Worm (Caenorhabditis elegans) whole organism, young adult: ENCODE measurements around the gene Y49F6B.19.

Source experiments
- C17E4.6 ChIP-seq: fragments of 200-800 bp; sonication (Bioruptor generic); IDR thresholded peaks from 2 replicates; pipeline ENCODE4 v1.3.6; 2022; ENCODE audit warnings: missing genetic modification reagents, missing genetic modification characterization, missing compliant biosample characterization
- F52B5.7 ChIP-seq: sonication (generic microtip); optimal IDR thresholded peaks from 2 replicates; lab custom pipeline; 2016; ENCODE audit warnings: mild to moderate bottlenecking, missing genetic modification characterization, missing compliant biosample characterization
- K11D2.4 ChIP-seq: fragments of 200-800 bp; sonication (Bioruptor generic); IDR thresholded peaks from 2 replicates; pipeline ENCODE4 v1.3.6; 2022; ENCODE audit warnings: missing genetic modification reagents, missing genetic modification characterization, missing compliant biosample characterization
- T26A5.8 ChIP-seq: sonication (generic microtip); optimal IDR thresholded peaks from 2 replicates; lab custom pipeline; 2016; ENCODE audit warnings: missing genetic modification characterization, missing compliant biosample characterization
- Y53G8AR.9 ChIP-seq: fragments of 200-800 bp; sonication (Bioruptor generic); conservative IDR thresholded peaks from 2 replicates; pipeline ENCODE4 v1.3.6; 2022; ENCODE audit warnings: missing genetic modification reagents, missing genetic modification characterization, missing compliant biosample characterization
- dpl-1 ChIP-seq: fragments of 150-350 bp; optimal IDR thresholded peaks from 2 replicates; lab custom pipeline; 2014; ENCODE audit warnings: missing biosample characterization, missing genetic modification reagents, missing genetic modification characterization
- let-526 ChIP-seq: fragments of 200-800 bp; sonication (Bioruptor generic); IDR thresholded peaks from 2 replicates; pipeline ENCODE4 v1.3.6; 2022; ENCODE audit warnings: missing genetic modification reagents, missing genetic modification characterization, missing compliant biosample characterization
- lin-35 ChIP-seq, 3 experiments: fragments of 150-350 bp in 2 of 3; sonication (generic microtip) in 1 of 3; optimal IDR thresholded peaks; 2 replicates each; lab custom pipeline; 2014 to 2018; ENCODE audit warnings: missing biosample characterization in 3 of 3, missing genetic modification characterization in 3 of 3, missing genetic modification reagents in 3 of 3
- tbx-9 ChIP-seq: sonication (generic microtip); optimal IDR thresholded peaks from 2 replicates; lab custom pipeline; 2016; ENCODE audit warnings: borderline replicate concordance, missing genetic modification characterization, inconsistent platforms, missing compliant biosample characterization

DNA sequence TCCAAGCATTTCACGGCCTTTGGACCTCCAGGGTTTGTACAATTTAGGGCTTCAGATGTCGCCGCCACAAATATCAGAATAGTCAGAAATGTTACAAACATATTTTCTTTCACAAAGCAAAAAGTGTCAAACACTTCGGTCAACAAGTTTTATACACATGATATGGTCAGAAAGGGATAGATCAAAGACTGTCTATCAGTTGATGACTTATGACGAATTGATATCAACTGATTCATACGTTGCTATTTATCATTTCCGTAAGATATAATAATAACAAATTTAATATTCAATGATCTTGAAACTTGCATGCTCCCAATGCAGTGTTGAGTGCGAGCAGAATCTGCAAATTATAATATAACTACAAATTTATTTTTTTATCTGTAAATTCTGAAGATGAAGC is 48.5 kb upstream of the Y49F6B.19 start, which contains the start of gene W10G11.1:
- TF ChIP-seq tbx-9 (tag; lab: Kevin White, UChicago): no peak
- TF ChIP-seq let-526 (GFP tag; lab: Robert Waterston, UW): no peak
- TF ChIP-seq F52B5.7 (tag; lab: Kevin White, UChicago): no peak
- no peak for TF ChIP-seq T26A5.8
- no peak for TF ChIP-seq K11D2.4 (GFP tag; lab: Robert Waterston, UW)
- TF ChIP-seq lin-35 (GFP tag; optimal IDR thresholded peaks at IDR 0.05; lab: Kevin White, UChicago): no peak
- TF ChIP-seq C17E4.6 (GFP tag; lab: Robert Waterston, UW): no peak
- TF ChIP-seq dpl-1 (GFP tag; lab: Kevin White, UChicago): no peak
- TF ChIP-seq Y53G8AR.9 (GFP tag; lab: Robert Waterston, UW): no peak
